Worm (Caenorhabditis elegans): ENCODE measurements around the gene srz-61.
"Not testable (repeated sequence)": the region's sequence is repeated elsewhere in the genome, so short reads cannot be mapped to it uniquely, and the experiment has no call there.

The srz-61 gene

ce11 chrIV:16306918-16307317, 14.0 kb upstream of the srz-61 start:
- TF ChIP-seq tra-4 (tag; optimal IDR thresholded peaks at IDR 0.05) (no peak), ets-7 (tag; optimal IDR thresholded peaks at IDR 0.05) (no peak), pes-1 (GFP tag; IDR thresholded peaks at IDR 0.05) (no peak), hnd-1 (tag; optimal IDR thresholded peaks at IDR 0.05) (no peak), ceh-36 (tag; optimal IDR thresholded peaks at IDR 0.05) (no peak), aly-1 (tag; optimal IDR thresholded peaks at IDR 0.05) (no peak), ama-1 (optimal IDR thresholded peaks at IDR 0.05) (no peak), hmg-4 (GFP tag; optimal IDR thresholded peaks at IDR 0.05) (no peak), flt-1 (GFP tag; IDR thresholded peaks at IDR 0.05) (no peak), sea-1 (GFP tag; conservative IDR thresholded peaks at IDR 0.05) (no peak), hmbx-1 (tag; optimal IDR thresholded peaks at IDR 0.05) (no peak), B0310.2 (tag; optimal IDR thresholded peaks at IDR 0.05) (no peak)

ce11 chrIV:16307925-16308324, 13.0 kb upstream of the srz-61 start, which contains the start of gene rac-2:
rac-2 (plus strand) TSS chrIV:16308225.
- not testable (repeated sequence) for TF ChIP-seq tra-4 (tag; optimal IDR thresholded peaks at IDR 0.05); ceh-36 (tag; optimal IDR thresholded peaks at IDR 0.05); hmg-4 (GFP tag; optimal IDR thresholded peaks at IDR 0.05)

ce11 chrIV:16310103-16310502, 10.9 kb upstream of the srz-61 start:
- TF ChIP-seq aly-1 (tag; optimal IDR thresholded peaks at IDR 0.05) (no peak), ets-7 (tag; optimal IDR thresholded peaks at IDR 0.05) (no peak), flt-1 (GFP tag; IDR thresholded peaks at IDR 0.05) (no peak), tbx-11 (GFP tag; IDR thresholded peaks at IDR 0.05) (no peak), hnd-1 (tag; optimal IDR thresholded peaks at IDR 0.05) (no peak), tbx-37 (GFP tag; conservative IDR thresholded peaks at IDR 0.05) (no peak), ceh-36 (tag; optimal IDR thresholded peaks at IDR 0.05) (no peak), pes-1 (GFP tag; IDR thresholded peaks at IDR 0.05) (no peak), ama-1 (optimal IDR thresholded peaks at IDR 0.05) (no peak), B0310.2 (tag; optimal IDR thresholded peaks at IDR 0.05) (no peak), F13C5.2 (tag; optimal IDR thresholded peaks at IDR 0.05) (no peak), ceh-13 (GFP tag; optimal IDR thresholded peaks at IDR 0.05) (no peak), tra-4 (tag; optimal IDR thresholded peaks at IDR 0.05) (no peak), scrt-1 (GFP tag; IDR thresholded peaks at IDR 0.05) (no peak), hmg-4 (GFP tag; optimal IDR thresholded peaks at IDR 0.05) (no peak), hmbx-1 (tag; optimal IDR thresholded peaks at IDR 0.05) (no peak)

ce11 chrIV:16320410-16320809, 556 bp upstream of the srz-61 start, which contains the start of gene K03D3.5:
K03D3.5 (minus strand) TSS chrIV:16320510.
- no peak for TF ChIP-seq ama-1 (optimal IDR thresholded peaks at IDR 0.05)
- TF ChIP-seq hmg-4 (GFP tag; optimal IDR thresholded peaks at IDR 0.05), result no peak
- no peak for TF ChIP-seq pes-1 (GFP tag; IDR thresholded peaks at IDR 0.05)
- TF ChIP-seq flt-1 (GFP tag; IDR thresholded peaks at IDR 0.05), result no peak
- TF ChIP-seq F13C5.2 (tag; optimal IDR thresholded peaks at IDR 0.05), result no peak
- TF ChIP-seq B0310.2 (tag; optimal IDR thresholded peaks at IDR 0.05), result no peak
- no peak for TF ChIP-seq tra-4 (tag; optimal IDR thresholded peaks at IDR 0.05)
- no peak for TF ChIP-seq aly-1 (tag; optimal IDR thresholded peaks at IDR 0.05)
- TF ChIP-seq ceh-13 (GFP tag; optimal IDR thresholded peaks at IDR 0.05), result no peak
- TF ChIP-seq tbx-37 (GFP tag; conservative IDR thresholded peaks at IDR 0.05), result no peak
- TF ChIP-seq ets-7 (tag; optimal IDR thresholded peaks at IDR 0.05), result no peak
- no peak for TF ChIP-seq tbx-11 (GFP tag; IDR thresholded peaks at IDR 0.05)
- TF ChIP-seq sea-1 (GFP tag; conservative IDR thresholded peaks at IDR 0.05), result no peak
- no peak for TF ChIP-seq hnd-1 (tag; optimal IDR thresholded peaks at IDR 0.05)
- TF ChIP-seq ceh-36 (tag; optimal IDR thresholded peaks at IDR 0.05), result no peak
- TF ChIP-seq hmbx-1 (tag; optimal IDR thresholded peaks at IDR 0.05), result no peak
- TF ChIP-seq scrt-1 (GFP tag; IDR thresholded peaks at IDR 0.05), result no peak

- TF ChIP-seq hmg-4 (GFP tag; optimal IDR thresholded peaks at IDR 0.05) (no peak), aly-1 (tag; optimal IDR thresholded peaks at IDR 0.05) (no peak), hmbx-1 (tag; optimal IDR thresholded peaks at IDR 0.05) (no peak), hnd-1 (tag; optimal IDR thresholded peaks at IDR 0.05) (no peak), B0310.2 (tag; optimal IDR thresholded peaks at IDR 0.05) (no peak), ceh-36 (tag; optimal IDR thresholded peaks at IDR 0.05) (no peak), flt-1 (GFP tag; IDR thresholded peaks at IDR 0.05) (no peak), tbx-37 (GFP tag; conservative IDR thresholded peaks at IDR 0.05) (no peak), tbx-11 (GFP tag; IDR thresholded peaks at IDR 0.05) (no peak), tra-4 (tag; optimal IDR thresholded peaks at IDR 0.05) (no peak), ceh-13 (GFP tag; optimal IDR thresholded peaks at IDR 0.05) (no peak), ama-1 (optimal IDR thresholded peaks at IDR 0.05) (no peak), pes-1 (GFP tag; IDR thresholded peaks at IDR 0.05) (no peak), scrt-1 (GFP tag; IDR thresholded peaks at IDR 0.05) (no peak)
These were observed 2.4 kb downstream of the srz-61 start, which contains the start of gene srz-104 for ce11 chrIV:16323373-16323772. srz-104 (plus strand) TSS chrIV:16323673.

ce11 chrIV:16324589-16324988, 3.6 kb downstream of the srz-61 start, which contains the start of gene srz-105:
srz-105 (plus strand) TSS chrIV:16324889.
- TF ChIP-seq hmg-4 (GFP tag; optimal IDR thresholded peaks at IDR 0.05) (no peak), B0310.2 (tag; optimal IDR thresholded peaks at IDR 0.05) (no peak), flt-1 (GFP tag; IDR thresholded peaks at IDR 0.05) (no peak), tbx-11 (GFP tag; IDR thresholded peaks at IDR 0.05) (no peak), aly-1 (tag; optimal IDR thresholded peaks at IDR 0.05) (no peak)

- no peak for TF ChIP-seq flt-1 (GFP tag; IDR thresholded peaks at IDR 0.05)
- TF ChIP-seq F13C5.2 (tag; optimal IDR thresholded peaks at IDR 0.05), result no peak
- TF ChIP-seq hmbx-1 (tag; optimal IDR thresholded peaks at IDR 0.05), result no peak
- TF ChIP-seq B0310.2 (tag; optimal IDR thresholded peaks at IDR 0.05), result no peak
- no peak for TF ChIP-seq ceh-36 (tag; optimal IDR thresholded peaks at IDR 0.05)
- no peak for TF ChIP-seq aly-1 (tag; optimal IDR thresholded peaks at IDR 0.05)
- TF ChIP-seq hmg-4 (GFP tag; optimal IDR thresholded peaks at IDR 0.05), result no peak
- no peak for TF ChIP-seq ceh-13 (GFP tag; optimal IDR thresholded peaks at IDR 0.05)
- TF ChIP-seq tbx-11 (GFP tag; IDR thresholded peaks at IDR 0.05), result no peak
- TF ChIP-seq ets-7 (tag; optimal IDR thresholded peaks at IDR 0.05), result no peak
- no peak for TF ChIP-seq ama-1 (optimal IDR thresholded peaks at IDR 0.05)
- TF ChIP-seq scrt-1 (GFP tag; IDR thresholded peaks at IDR 0.05), result no peak
- no peak for TF ChIP-seq tra-4 (tag; optimal IDR thresholded peaks at IDR 0.05)
- no peak for TF ChIP-seq hnd-1 (tag; optimal IDR thresholded peaks at IDR 0.05)
- TF ChIP-seq sea-1 (GFP tag; conservative IDR thresholded peaks at IDR 0.05), result no peak
- TF ChIP-seq tbx-37 (GFP tag; conservative IDR thresholded peaks at IDR 0.05), result no peak
- TF ChIP-seq pes-1 (GFP tag; IDR thresholded peaks at IDR 0.05), result no peak
These were observed 7.6 kb downstream of the srz-61 start, which contains the start of gene K03D3.2 for ce11 chrIV:16328519-16328918. K03D3.2 (minus strand) TSS chrIV:16328619.

Measured in whole organism, early embryonic.